Worm (Caenorhabditis elegans): ENCODE data around the gene C33G3.4.

DNA sequence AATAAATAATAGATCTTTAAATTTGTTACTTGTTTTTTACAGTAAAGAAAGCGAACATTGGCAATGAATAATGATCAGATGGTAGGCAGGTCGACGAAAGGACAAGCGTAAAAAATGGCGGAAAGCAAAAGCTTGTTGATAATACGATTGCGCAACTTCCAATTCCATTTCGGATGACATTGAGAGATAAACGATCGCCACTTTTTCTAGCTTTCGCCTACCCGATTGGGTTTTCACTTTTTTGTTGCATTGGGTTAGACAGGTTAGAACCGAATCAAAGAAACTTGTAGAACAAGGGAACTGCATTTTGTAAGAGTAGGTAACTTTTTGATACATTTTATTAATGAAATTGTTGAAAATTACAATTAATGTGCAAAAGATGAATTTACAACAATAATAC lies 1.4 kb upstream of the C33G3.4 start:
- no peak for TF ChIP-seq T22C8.4 (GFP tag; IDR thresholded peaks at IDR 0.05)
- no peak for TF ChIP-seq flt-1 (GFP tag; IDR thresholded peaks at IDR 0.05)
- TF ChIP-seq klf-2 (GFP tag; conservative IDR thresholded peaks at IDR 0.05), result no peak
- TF ChIP-seq ztf-23 (GFP tag; IDR thresholded peaks at IDR 0.05), result no peak
- TF ChIP-seq ztf-29 (GFP tag; IDR thresholded peaks at IDR 0.05), result no peak
- TF ChIP-seq tab-1 (GFP tag; IDR thresholded peaks at IDR 0.05), result no peak
- no peak for TF ChIP-seq cog-1 (tag; optimal IDR thresholded peaks at IDR 0.05)

All from whole organism, midembryonic.